Fruit fly (Drosophila melanogaster): ENCODE results near the gene CG15019.

DNA sequence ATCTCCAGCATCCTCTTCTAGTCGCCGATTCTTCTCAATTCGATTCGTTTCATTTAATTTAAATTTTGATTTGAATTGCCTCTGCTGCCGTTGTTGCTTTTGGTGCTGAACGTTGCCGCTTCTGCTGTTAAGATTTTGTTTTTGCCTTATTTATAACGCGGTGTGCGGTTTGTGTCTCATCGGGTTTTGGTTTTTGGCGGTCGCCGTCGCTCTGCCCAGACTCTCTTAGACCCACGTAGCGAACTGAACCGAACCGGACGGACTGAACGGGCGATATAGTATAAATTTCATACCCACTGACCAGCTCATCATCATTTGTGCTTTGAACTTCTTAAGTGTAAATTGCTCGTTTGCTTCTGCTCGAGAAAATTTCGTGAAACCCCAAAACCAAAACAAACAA lies 40.4 kb upstream of the CG15019 start, which contains the start of gene CG12607:
- TF ChIP-seq CG7045 (GFP tag; optimal IDR thresholded peaks at IDR 0.05) (no peak), kay (GFP tag; ENCODE audit: borderline replicate concordance) (no peak)

Data from whole organism, adult.